Worm (Caenorhabditis elegans): Measurements from ENCODE around the gene fbxb-88.

- TF ChIP-seq C38D4.7 (GFP tag; optimal IDR thresholded peaks at IDR 0.05) (no peak), rnt-1 (tag; optimal IDR thresholded peaks at IDR 0.05) (no peak), T23F11.4 (GFP tag; optimal IDR thresholded peaks at IDR 0.05) (no peak), ama-1 (optimal IDR thresholded peaks at IDR 0.05) (no peak)
These were observed 44.1 kb upstream of the fbxb-88 start for ce11 chrII:4871834-4872233.

Data from whole organism, late embryonic.